Worm (Caenorhabditis elegans): ENCODE results near the gene rps-28.
"Not testable (repeated sequence)": the region's sequence is repeated elsewhere in the genome, so short reads cannot be mapped to it uniquely, and the experiment has no call there.

rps-28 gene

DNA sequence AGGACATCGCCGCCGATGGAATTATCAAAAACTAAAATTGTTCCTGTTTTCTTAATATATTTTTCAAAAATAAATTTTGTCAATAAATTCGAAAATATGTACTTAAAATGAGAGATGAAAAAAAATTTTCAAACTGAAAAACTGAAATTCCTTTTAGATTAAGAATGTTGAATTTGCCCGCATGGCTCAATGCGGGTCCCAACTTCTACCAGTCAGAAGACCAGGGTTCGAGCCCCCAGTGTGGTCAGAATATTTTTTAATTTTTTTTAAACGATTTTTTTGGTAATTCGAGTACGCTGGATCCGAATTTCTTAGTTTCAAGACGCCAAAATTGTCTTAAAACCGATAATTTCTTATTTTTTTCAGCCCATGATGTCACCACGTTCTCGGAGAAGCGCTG is 22.2 kb upstream of the rps-28 start:
- TF ChIP-seq skn-1 (tag; optimal IDR thresholded peaks at IDR 0.05), result no peak
- TF ChIP-seq elt-3 (tag; optimal IDR thresholded peaks at IDR 0.05), result no peak
- peak; percentile 12 for TF ChIP-seq fkh-10 (GFP tag; optimal IDR thresholded peaks at IDR 0.05)

ce11 chrIV:1645198-1645597 is 14.3 kb upstream of the rps-28 start, which contains the start of gene nhr-274:
TSS of gene nhr-274 (minus strand) at chrIV:1645298.
- TF ChIP-seq R02D3.7, nhr-11, pqm-1 (tag; optimal IDR thresholded peaks at IDR 0.05): not testable (repeated sequence)

- TF ChIP-seq fkh-2 (tag; optimal IDR thresholded peaks at IDR 0.05) (no peak), elt-3 (tag; optimal IDR thresholded peaks at IDR 0.05) (no peak), lsy-12 (tag; optimal IDR thresholded peaks at IDR 0.05) (no peak), ztf-11 (tag; optimal IDR thresholded peaks at IDR 0.05) (no peak), nfya-1 (tag; optimal IDR thresholded peaks at IDR 0.05; ENCODE audit: insufficient read depth) (peak; percentile 96), egl-5 (tag; optimal IDR thresholded peaks at IDR 0.05) (no peak), nhr-28 (tag; optimal IDR thresholded peaks at IDR 0.05) (no peak)
Measured at ce11 chrIV:1649349-1649748, 10.1 kb upstream of the rps-28 start.

DNA sequence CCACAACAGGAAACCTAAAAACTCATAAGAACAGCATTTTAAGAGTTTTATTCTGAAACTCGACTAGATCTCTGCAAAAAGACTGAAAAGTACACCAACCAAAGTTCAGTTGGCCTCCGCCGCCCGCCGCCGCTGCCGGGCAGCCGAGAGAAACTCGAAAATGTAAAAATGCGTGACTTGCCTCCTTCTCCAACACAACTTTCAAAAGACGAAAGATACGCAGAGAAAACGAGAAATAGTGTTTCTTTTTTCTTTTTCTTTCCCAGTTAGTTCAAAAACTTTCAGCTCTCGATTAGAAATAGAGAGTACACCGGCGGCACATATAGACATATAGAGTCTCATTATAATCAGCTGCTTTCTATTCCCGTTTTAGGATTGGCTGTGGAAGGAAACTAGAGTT is 9.7 kb upstream of the rps-28 start:
- TF ChIP-seq ceh-28 (tag; optimal IDR thresholded peaks at IDR 0.05) (no peak), pha-4 (tag; optimal IDR thresholded peaks at IDR 0.05) (peak; percentile 62), ZK546.5 (tag; optimal IDR thresholded peaks at IDR 0.05) (no peak), nhr-12 (tag; optimal IDR thresholded peaks at IDR 0.05) (no peak), lin-15B (tag; optimal IDR thresholded peaks at IDR 0.05) (peak; percentile 29), skn-1 (tag; optimal IDR thresholded peaks at IDR 0.05) (peak; percentile 74), jun-1 (tag; optimal IDR thresholded peaks at IDR 0.05) (peak; percentile 61), lin-39 (tag; optimal IDR thresholded peaks at IDR 0.05) (peak; percentile 55), lsy-12 (tag; optimal IDR thresholded peaks at IDR 0.05) (no peak), hmg-11 (tag; optimal IDR thresholded peaks at IDR 0.05) (peak; percentile 53), nhr-23 (tag; optimal IDR thresholded peaks at IDR 0.05) (no peak), nhr-28 (tag; optimal IDR thresholded peaks at IDR 0.05) (no peak), fos-1 (tag; optimal IDR thresholded peaks at IDR 0.05) (no peak), elt-2 (tag; optimal IDR thresholded peaks at IDR 0.05) (peak; percentile 41), ztf-4 (tag; optimal IDR thresholded peaks at IDR 0.05) (no peak), nfya-1 (tag; optimal IDR thresholded peaks at IDR 0.05; ENCODE audit: insufficient read depth) (peak; percentile 11), pqm-1 (tag; optimal IDR thresholded peaks at IDR 0.05) (peak; percentile 5)

- TF ChIP-seq unc-39 (tag; optimal IDR thresholded peaks at IDR 0.05), result no peak
- peak; percentile 43 for TF ChIP-seq nfya-1 (tag; optimal IDR thresholded peaks at IDR 0.05; ENCODE audit: insufficient read depth)
- TF ChIP-seq ceh-9 (tag; optimal IDR thresholded peaks at IDR 0.05), result no peak
- TF ChIP-seq mdl-1 (tag; optimal IDR thresholded peaks at IDR 0.05), result no peak
- TF ChIP-seq lin-15B (tag; optimal IDR thresholded peaks at IDR 0.05), result no peak
- no peak for TF ChIP-seq zag-1 (tag; optimal IDR thresholded peaks at IDR 0.05)
- TF ChIP-seq nhr-76 (tag; optimal IDR thresholded peaks at IDR 0.05), result no peak
- no peak for TF ChIP-seq nhr-67 (tag; optimal IDR thresholded peaks at IDR 0.05)
- no peak for TF ChIP-seq aly-2 (tag; optimal IDR thresholded peaks at IDR 0.05)
- TF ChIP-seq egl-5 (tag; optimal IDR thresholded peaks at IDR 0.05), result no peak
- TF ChIP-seq elt-1 (tag; optimal IDR thresholded peaks at IDR 0.05), result no peak
- no peak for TF ChIP-seq nhr-237 (tag; optimal IDR thresholded peaks at IDR 0.05)
- TF ChIP-seq snpc-4 (tag; optimal IDR thresholded peaks at IDR 0.05), result no peak
- no peak for TF ChIP-seq lsy-12 (tag; optimal IDR thresholded peaks at IDR 0.05)
- TF ChIP-seq lin-39 (tag; optimal IDR thresholded peaks at IDR 0.05), result no peak
- no peak for TF ChIP-seq daf-12 (tag; optimal IDR thresholded peaks at IDR 0.05)
- TF ChIP-seq fkh-10 (GFP tag; optimal IDR thresholded peaks at IDR 0.05), result no peak
- TF ChIP-seq ZK546.5 (tag; optimal IDR thresholded peaks at IDR 0.05), result no peak
- TF ChIP-seq eor-1 (tag; optimal IDR thresholded peaks at IDR 0.05), result no peak
- TF ChIP-seq nhr-12 (tag; optimal IDR thresholded peaks at IDR 0.05), result no peak
- no peak for TF ChIP-seq sea-2 (GFP tag; optimal IDR thresholded peaks at IDR 0.05)
- no peak for TF ChIP-seq tbx-2 (tag; optimal IDR thresholded peaks at IDR 0.05)
- TF ChIP-seq pha-4 (tag; optimal IDR thresholded peaks at IDR 0.05), result peak; percentile 67
- no peak for TF ChIP-seq R02D3.7 (tag; optimal IDR thresholded peaks at IDR 0.05)
- TF ChIP-seq nhr-23 (tag; optimal IDR thresholded peaks at IDR 0.05), result peak; percentile 61
- TF ChIP-seq ama-1 (optimal IDR thresholded peaks at IDR 0.05), result no peak
- no peak for TF ChIP-seq ceh-16 (tag; optimal IDR thresholded peaks at IDR 0.05)
- no peak for TF ChIP-seq elt-3 (tag; optimal IDR thresholded peaks at IDR 0.05)
- TF ChIP-seq pqm-1 (tag; optimal IDR thresholded peaks at IDR 0.05), result no peak
- no peak for TF ChIP-seq ztf-11 (tag; optimal IDR thresholded peaks at IDR 0.05)
- no peak for TF ChIP-seq ceh-82 (tag; optimal IDR thresholded peaks at IDR 0.05)
- TF ChIP-seq unc-62 (GFP tag; optimal IDR thresholded peaks at IDR 0.05), result no peak
- no peak for TF ChIP-seq nhr-77 (tag; optimal IDR thresholded peaks at IDR 0.05)
- TF ChIP-seq ztf-4 (tag; optimal IDR thresholded peaks at IDR 0.05), result no peak
- TF ChIP-seq nhr-25 (tag; optimal IDR thresholded peaks at IDR 0.05), result peak; percentile 79
- TF ChIP-seq nhr-28 (tag; optimal IDR thresholded peaks at IDR 0.05), result no peak
- peak; percentile 42 for TF ChIP-seq elt-2 (tag; optimal IDR thresholded peaks at IDR 0.05)
- no peak for TF ChIP-seq ceh-28 (tag; optimal IDR thresholded peaks at IDR 0.05)
Measured at ce11 chrIV:1655312-1655711, 4.2 kb upstream of the rps-28 start.

All from whole organism, L3 larva.